Worm (Caenorhabditis elegans): ENCODE measurements around the gene oac-10.

The oac-10 gene

ce11 chrII:3850655-3851054, 19.0 kb upstream of the oac-10 start, which contains the start of gene nhr-72 (continued):
- no peak for TF ChIP-seq C16A3.4 (tag; optimal IDR thresholded peaks at IDR 0.05)

DNA sequence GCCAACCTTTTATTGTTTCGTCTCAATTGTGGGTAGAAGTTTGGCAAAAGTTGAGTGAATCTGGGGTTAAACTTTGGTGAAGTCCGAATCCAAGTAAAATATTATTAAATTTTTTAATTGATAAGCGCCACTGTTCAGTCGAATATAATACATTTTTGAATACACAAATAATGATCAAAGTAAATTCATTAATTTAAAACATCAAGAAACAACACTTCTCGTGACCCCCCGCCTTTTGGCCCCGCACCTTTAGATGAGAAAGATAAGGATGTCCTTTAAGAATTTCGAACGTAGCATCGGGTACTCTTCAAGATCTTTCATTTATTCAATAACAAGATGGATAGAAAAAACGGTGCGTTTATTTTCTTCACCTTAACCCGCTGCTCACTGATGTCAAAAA, 17.0 kb upstream of the oac-10 start, which contains the start of gene nhr-257:
Gene nhr-257, plus strand, starts transcription at position 301 of the 400 bp plus-strand sequence.
- TF ChIP-seq nhr-85 (tag) (peak; percentile 49), unc-62 (GFP tag; optimal IDR thresholded peaks at IDR 0.05) (no peak)

DNA sequence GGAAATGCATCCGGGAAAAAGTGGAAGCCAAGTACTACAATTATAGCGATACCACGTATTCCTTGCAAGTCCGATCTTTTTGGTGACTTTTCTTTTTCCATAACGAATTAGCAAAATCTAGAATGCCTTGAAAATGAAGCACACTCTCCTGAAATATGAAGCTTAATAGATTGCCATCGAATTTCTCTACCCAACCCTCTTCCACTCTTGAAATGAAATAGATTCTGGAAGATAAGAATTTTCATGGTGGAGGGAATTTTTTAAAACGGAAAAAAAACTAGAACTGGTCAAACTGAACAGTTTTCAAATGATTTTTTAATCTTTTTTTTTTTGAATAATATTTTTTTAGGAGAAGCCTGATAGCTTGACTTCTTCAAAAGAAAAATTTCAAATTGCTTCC, 8.9 kb upstream of the oac-10 start, which contains the start of gene oac-11:
Gene oac-11, minus strand, starts transcription at position 101 of the 400 bp plus-strand sequence.
- TF ChIP-seq alr-1 (tag; optimal IDR thresholded peaks at IDR 0.05; ENCODE audit: borderline replicate concordance) (no peak), efl-1 (optimal IDR thresholded peaks at IDR 0.05) (no peak), efl-1 (GFP tag; optimal IDR thresholded peaks at IDR 0.05 in 1 of 2) (peak in 1 of 2 experiments; percentile 61)

ce11 chrII:3862053-3862452, 7.6 kb upstream of the oac-10 start:
- no peak for TF ChIP-seq snu-23 (GFP tag; optimal IDR thresholded peaks at IDR 0.05)
- TF ChIP-seq nhr-11 (tag; optimal IDR thresholded peaks at IDR 0.05): no peak
- TF ChIP-seq unc-98 (GFP tag; IDR thresholded peaks at IDR 0.05): no peak
- TF ChIP-seq hlh-4 (tag; optimal IDR thresholded peaks at IDR 0.05): no peak
- TF ChIP-seq sup-37 (GFP tag; optimal IDR thresholded peaks at IDR 0.05): no peak
- TF ChIP-seq nhr-12 (tag; optimal IDR thresholded peaks at IDR 0.05): no peak
- no peak for TF ChIP-seq zip-4 (GFP tag; optimal IDR thresholded peaks at IDR 0.05)
- TF ChIP-seq skn-1 (tag; optimal IDR thresholded peaks at IDR 0.05): no peak
- TF ChIP-seq nhr-76 (tag; optimal IDR thresholded peaks at IDR 0.05): no peak
- no peak for TF ChIP-seq unc-86 (tag; optimal IDR thresholded peaks at IDR 0.05)
- no peak for TF ChIP-seq C16A3.4 (tag; optimal IDR thresholded peaks at IDR 0.05)
- no peak for TF ChIP-seq lin-13 (GFP tag; optimal IDR thresholded peaks at IDR 0.05)
- TF ChIP-seq tlp-1 (tag; optimal IDR thresholded peaks at IDR 0.05): no peak
- no peak for TF ChIP-seq alr-1 (tag; optimal IDR thresholded peaks at IDR 0.05; ENCODE audit: borderline replicate concordance)
- no peak for TF ChIP-seq nhr-71 (tag; optimal IDR thresholded peaks at IDR 0.05)
- no peak for TF ChIP-seq mab-9 (GFP tag; IDR thresholded peaks at IDR 0.05)
- no peak for TF ChIP-seq unc-30 (tag; optimal IDR thresholded peaks at IDR 0.05)
- no peak for TF ChIP-seq mdl-1 (tag; optimal IDR thresholded peaks at IDR 0.05)

DNA sequence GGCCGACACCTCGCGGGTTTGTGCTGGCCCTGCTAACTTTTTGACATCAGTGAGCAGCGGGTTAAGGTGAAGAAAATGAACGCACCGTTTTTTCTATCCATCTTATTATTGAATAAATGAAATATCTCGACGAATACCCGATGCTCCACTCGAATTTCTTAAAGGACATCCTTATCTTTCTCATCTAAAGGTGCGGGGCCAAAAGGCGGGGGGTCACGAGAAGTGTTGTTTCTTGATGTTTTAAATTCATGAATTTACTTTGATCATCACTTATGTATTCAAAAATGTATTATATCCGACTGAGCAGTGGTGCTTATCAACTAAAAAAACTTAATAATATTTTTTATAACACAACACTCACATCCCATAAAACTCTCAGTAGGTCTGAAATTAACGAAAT, 5.0 kb upstream of the oac-10 start, which contains the start of gene nhr-261:
Gene nhr-261, minus strand, starts transcription at position 101 of the 400 bp plus-strand sequence.
- TF ChIP-seq nhr-90 (tag; optimal IDR thresholded peaks at IDR 0.05; ENCODE audit: poor library complexity) (no peak), sup-37 (GFP tag; optimal IDR thresholded peaks at IDR 0.05) (no peak), tlp-1 (tag; optimal IDR thresholded peaks at IDR 0.05) (no peak), F16B12.6 (tag; optimal IDR thresholded peaks at IDR 0.05) (no peak), unc-98 (GFP tag; IDR thresholded peaks at IDR 0.05) (no peak), aly-2 (tag; optimal IDR thresholded peaks at IDR 0.05) (no peak), tbx-2 (tag; optimal IDR thresholded peaks at IDR 0.05) (no peak), nhr-47 (tag; optimal IDR thresholded peaks at IDR 0.05) (no peak), pag-3 (tag; optimal IDR thresholded peaks at IDR 0.05; ENCODE audit: borderline replicate concordance, insufficient read depth) (no peak), ces-1 (GFP tag; optimal IDR thresholded peaks at IDR 0.05) (no peak), ztf-4 (tag; optimal IDR thresholded peaks at IDR 0.05) (no peak), C34B4.2 (tag; optimal IDR thresholded peaks at IDR 0.05) (no peak), sox-4 (tag; optimal IDR thresholded peaks at IDR 0.05) (no peak), nhr-71 (tag; optimal IDR thresholded peaks at IDR 0.05) (no peak), lin-39 (tag; optimal IDR thresholded peaks at IDR 0.05) (no peak)

ce11 chrII:3877127-3877526, 7.4 kb downstream of the oac-10 start, which contains the start of gene nep-3:
nep-3 (minus strand) TSS chrII:3877227.
- TF ChIP-seq egl-27 (tag; optimal IDR thresholded peaks at IDR 0.05): no peak
- no peak for TF ChIP-seq lin-14 (GFP tag; optimal IDR thresholded peaks at IDR 0.05)
- no peak for TF ChIP-seq nhr-20 (tag; optimal IDR thresholded peaks at IDR 0.05)
- TF ChIP-seq dsc-1 (tag; optimal IDR thresholded peaks at IDR 0.05): no peak
- TF ChIP-seq Y116A8C.19 (tag; optimal IDR thresholded peaks at IDR 0.05; ENCODE audit: borderline replicate concordance): no peak
- TF ChIP-seq tlp-1 (tag; optimal IDR thresholded peaks at IDR 0.05): no peak
- no peak for TF ChIP-seq lin-35 (GFP tag; optimal IDR thresholded peaks at IDR 0.05)
- TF ChIP-seq unc-130 (tag; optimal IDR thresholded peaks at IDR 0.05): no peak
- TF ChIP-seq nhr-90 (tag; optimal IDR thresholded peaks at IDR 0.05; ENCODE audit: poor library complexity): no peak
- no peak for TF ChIP-seq nhr-19 (GFP tag; conservative IDR thresholded peaks at IDR 0.05)

Data from whole organism, L1 larva.